Fruit fly (Drosophila melanogaster) whole organism, pupa: Measurements from ENCODE around the gene Nepl18.

Source experiments
- CG10348 ChIP-seq: fragments of 200-800 bp; sonication (Bioruptor generic); IDR thresholded peaks from 2 replicates; pipeline ENCODE4 v1.3.6; 2022; ENCODE audit warnings: missing biosample characterization, missing genetic modification characterization
- CG12605 ChIP-seq: fragments of 200-800 bp; sonication (Bioruptor generic); IDR thresholded peaks from 2 replicates; pipeline ENCODE4 v1.3.6; 2022; ENCODE audit warnings: missing biosample characterization, missing genetic modification characterization
- CG13204 ChIP-seq: fragments of 200-800 bp; sonication (Bioruptor generic); optimal IDR thresholded peaks from 2 replicates; lab custom pipeline; 2018; ENCODE audit warnings: missing biosample characterization, mild to moderate bottlenecking, missing genetic modification characterization, moderate library complexity
- CG14655 ChIP-seq: fragments of 200-800 bp; sonication (Bioruptor generic); optimal IDR thresholded peaks from 3 replicates; lab custom pipeline; 2017; ENCODE audit warnings: mild to moderate bottlenecking, missing biosample characterization, missing genetic modification reagents, missing genetic modification characterization
- CG15710 ChIP-seq: fragments of 200-800 bp; sonication (Bioruptor generic); optimal IDR thresholded peaks from 2 replicates; lab custom pipeline; 2018; ENCODE audit warnings: missing biosample characterization, mild to moderate bottlenecking, missing genetic modification characterization, moderate library complexity
- CG17806 ChIP-seq: fragments of 200-800 bp; sonication (Bioruptor generic); optimal IDR thresholded peaks from 2 replicates; lab custom pipeline; 2018; ENCODE audit warnings: missing biosample characterization, mild to moderate bottlenecking, missing genetic modification characterization, moderate library complexity
- CG32121 ChIP-seq: fragments of 200-800 bp; sonication (Bioruptor generic); IDR thresholded peaks from 2 replicates; pipeline ENCODE4 v1.3.6; 2022; ENCODE audit warnings: missing biosample characterization, missing genetic modification characterization
- CG34367 ChIP-seq: fragments of 200-800 bp; sonication (Bioruptor generic); optimal IDR thresholded peaks from 2 replicates; lab custom pipeline; 2018; ENCODE audit warnings: missing biosample characterization, mild to moderate bottlenecking, missing genetic modification characterization
- CG4496 ChIP-seq: fragments of 200-800 bp; sonication (Bioruptor generic); IDR thresholded peaks from 3 replicates; pipeline ENCODE4 v1.3.6; 2022; ENCODE audit warnings: missing biosample characterization, missing genetic modification characterization
- CG8159 ChIP-seq: fragments of 200-800 bp; sonication (Bioruptor generic); optimal IDR thresholded peaks from 3 replicates; lab custom pipeline; 2018; ENCODE audit warnings: missing biosample characterization, mild to moderate bottlenecking, missing genetic modification characterization, moderate library complexity
- CG8301 ChIP-seq: fragments of 200-800 bp; sonication (Bioruptor generic); optimal IDR thresholded peaks from 2 replicates; lab custom pipeline; 2018; ENCODE audit warnings: missing biosample characterization, mild to moderate bottlenecking, missing genetic modification characterization
- CG9948 ChIP-seq: fragments of 200-800 bp; sonication (Bioruptor generic); optimal IDR thresholded peaks from 2 replicates; lab custom pipeline; 2018; ENCODE audit warnings: missing biosample characterization, mild to moderate bottlenecking, missing genetic modification characterization, moderate library complexity
- D1 ChIP-seq: fragments of 200-800 bp; sonication (Bioruptor generic); optimal IDR thresholded peaks from 2 replicates; lab custom pipeline; 2018; ENCODE audit warnings: missing biosample characterization, mild to moderate bottlenecking, missing genetic modification characterization, moderate library complexity
- EcR ChIP-seq: fragments of 200-800 bp; sonication (Bioruptor generic); optimal IDR thresholded peaks from 3 replicates; lab custom pipeline; 2019; ENCODE audit warnings: missing biosample characterization, missing genetic modification characterization, mild to moderate bottlenecking, moderate library complexity, missing genetic modification reagents
- Ets98B ChIP-seq: fragments of 200-800 bp; sonication (Bioruptor generic); IDR thresholded peaks from 2 replicates; pipeline ENCODE4 v1.3.6; 2022; ENCODE audit warnings: missing biosample characterization, missing genetic modification characterization
- Pif1B ChIP-seq: fragments of 200-800 bp; sonication (Bioruptor generic); optimal IDR thresholded peaks from 3 replicates; lab custom pipeline; 2016; ENCODE audit warnings: missing biosample characterization, missing genetic modification characterization
- Snoo ChIP-seq: fragments of 200-800 bp; sonication (Bioruptor generic); optimal IDR thresholded peaks from 3 replicates; lab custom pipeline; 2017; ENCODE audit warnings: missing biosample characterization, mild to moderate bottlenecking, missing genetic modification characterization, inconsistent platforms
- fd96Ca ChIP-seq: fragments of 200-800 bp; sonication (Bioruptor generic); IDR thresholded peaks from 3 replicates; pipeline ENCODE4 v1.3.6; 2022; ENCODE audit warnings: missing biosample characterization, missing genetic modification characterization
- gl ChIP-seq: fragments of 200-800 bp; sonication (Bioruptor generic); optimal IDR thresholded peaks from 2 replicates; lab custom pipeline; 2018; ENCODE audit warnings: missing biosample characterization, mild to moderate bottlenecking, missing genetic modification characterization
- rn ChIP-seq: fragments of 200-800 bp; sonication (Bioruptor generic); IDR thresholded peaks from 2 replicates; pipeline ENCODE4 v1.3.6; 2022; ENCODE audit warnings: missing biosample characterization, missing genetic modification characterization

The Nepl18 gene

dm6 chr3R:28922744-28923143 lies 47.3 kb downstream of the Nepl18 start, which contains the start of gene CG11828:
TSS of gene CG11828 (plus strand) at chr3R:28923044.
- TF ChIP-seq Pif1B (GFP tag; lab: Kevin White, UChicago) (no peak), CG8159 (tag; lab: Kevin White, UChicago) (no peak), CG14655 (GFP tag; lab: Kevin White, UChicago) (no peak), D1 (tag; lab: Kevin White, UChicago) (no peak), CG9948 (tag; lab: Kevin White, UChicago) (no peak), CG8301 (tag; lab: Kevin White, UChicago) (no peak), fd96Ca (GFP tag; lab: Robert Waterston, UW) (no peak), Snoo (tag; lab: Kevin White, UChicago) (no peak), EcR (GFP tag; lab: Kevin White, UChicago) (no peak), Ets98B (GFP tag; lab: Robert Waterston, UW) (no peak), CG15710 (tag; lab: Kevin White, UChicago) (no peak), CG12605 (GFP tag; lab: Robert Waterston, UW) (no peak), CG10348 (GFP tag; lab: Robert Waterston, UW) (no peak), gl (tag; lab: Kevin White, UChicago) (no peak), CG17806 (tag; lab: Kevin White, UChicago) (no peak), CG13204 (GFP tag; lab: Kevin White, UChicago) (no peak), CG4496 (no peak), CG34367 (tag; lab: Kevin White, UChicago) (no peak), CG32121 (no peak), rn (GFP tag; lab: Robert Waterston, UW) (no peak)
